Worm (Caenorhabditis elegans) whole organism, L2 larva: ENCODE results near the gene F59E12.8.

Source experiments
- C34F6.9 ChIP-seq: fragments of 150-350 bp; optimal IDR thresholded peaks from 2 replicates; lab custom pipeline; 2014; ENCODE audit warnings: missing biosample characterization, missing genetic modification characterization
- F13H6.1 ChIP-seq: sonication (generic microtip); optimal IDR thresholded peaks from 2 replicates; lab custom pipeline; 2016; ENCODE audit warnings: missing genetic modification characterization, missing compliant biosample characterization
- R02D3.7 ChIP-seq: fragments of 150-350 bp; optimal IDR thresholded peaks from 2 replicates; lab custom pipeline; 2014; ENCODE audit warnings: missing biosample characterization, missing genetic modification characterization
- Y55F3AM.14 ChIP-seq: fragments of 200-800 bp; sonication (Bioruptor generic); optimal IDR thresholded peaks from 2 replicates; lab custom pipeline; 2018; ENCODE audit warnings: mild to moderate bottlenecking, missing genetic modification characterization, missing compliant biosample characterization
- ZK546.5 ChIP-seq: sonication (generic microtip); optimal IDR thresholded peaks from 2 replicates; lab custom pipeline; 2017; ENCODE audit warnings: missing biosample characterization, missing genetic modification characterization
- alr-1 ChIP-seq: fragments of 150-350 bp; optimal IDR thresholded peaks from 2 replicates; lab custom pipeline; 2014; ENCODE audit warnings: missing biosample characterization, missing genetic modification characterization
- aly-2 ChIP-seq: fragments of 150-350 bp; optimal IDR thresholded peaks from 2 replicates; lab custom pipeline; 2014; ENCODE audit warnings: missing biosample characterization, missing genetic modification characterization
- ama-1 ChIP-seq: fragments of 150-350 bp; optimal IDR thresholded peaks from 2 replicates; lab custom pipeline; 2018; ENCODE audit warnings: inconsistent platforms
- blmp-1 ChIP-seq: sonication (generic microtip); optimal IDR thresholded peaks from 2 replicates; lab custom pipeline; 2017; ENCODE audit warnings: missing genetic modification characterization, mild to moderate bottlenecking, missing compliant biosample characterization, antibody characterized with exemption, moderate library complexity; ENCODE audit not compliant: insufficient read depth
- ceh-16 ChIP-seq: fragments of 150-350 bp; optimal IDR thresholded peaks from 2 replicates; lab custom pipeline; 2014; ENCODE audit warnings: missing biosample characterization, missing genetic modification characterization
- ceh-82 ChIP-seq: fragments of 150-350 bp; optimal IDR thresholded peaks from 2 replicates; lab custom pipeline; 2014; ENCODE audit warnings: missing biosample characterization, missing genetic modification characterization
- crh-2 ChIP-seq: sonication (generic microtip); optimal IDR thresholded peaks from 2 replicates; lab custom pipeline; 2017; ENCODE audit warnings: missing biosample characterization, missing genetic modification characterization
- dmd-4 ChIP-seq: sonication (generic microtip); optimal IDR thresholded peaks from 2 replicates; lab custom pipeline; 2017; ENCODE audit warnings: missing biosample characterization, missing genetic modification characterization
- egl-27 ChIP-seq: sonication (generic microtip); optimal IDR thresholded peaks from 3 replicates; lab custom pipeline; 2017; ENCODE audit warnings: missing biosample characterization, missing genetic modification reagents, missing genetic modification characterization
- elt-1 ChIP-seq: fragments of 150-350 bp; optimal IDR thresholded peaks from 2 replicates; lab custom pipeline; 2014; ENCODE audit warnings: missing biosample characterization, missing genetic modification characterization
- elt-3 ChIP-seq: sonication (generic microtip); optimal IDR thresholded peaks from 2 replicates; lab custom pipeline; 2017; ENCODE audit warnings: missing biosample characterization, missing genetic modification characterization
- fos-1 ChIP-seq: fragments of 150-350 bp; optimal IDR thresholded peaks from 2 replicates; lab custom pipeline; 2014; ENCODE audit warnings: missing biosample characterization, missing genetic modification characterization
- gmeb-1 ChIP-seq: fragments of 150-350 bp; optimal IDR thresholded peaks from 2 replicates; lab custom pipeline; 2014; ENCODE audit warnings: missing biosample characterization, missing genetic modification characterization
- lin-11 ChIP-seq: fragments of 150-350 bp; sonication (generic microtip); optimal IDR thresholded peaks from 2 replicates; lab custom pipeline; 2014; ENCODE audit warnings: missing biosample characterization, missing genetic modification characterization, inconsistent platforms, mixed read lengths
- lin-13 ChIP-seq: fragments of 150-350 bp; optimal IDR thresholded peaks from 2 replicates; lab custom pipeline; 2014; ENCODE audit warnings: missing biosample characterization, missing genetic modification reagents, missing genetic modification characterization
- lin-39 ChIP-seq: fragments of 150-350 bp; optimal IDR thresholded peaks from 2 replicates; lab custom pipeline; 2014; ENCODE audit warnings: missing biosample characterization, missing genetic modification reagents, missing genetic modification characterization
- lsy-2 ChIP-seq, 2 experiments: fragments of 150-350 bp in 1 of 2; sonication (generic microtip) in 1 of 2; optimal IDR thresholded peaks; 2 replicates each; lab custom pipeline; 2014 to 2017; ENCODE audit warnings: missing biosample characterization in 2 of 2, missing genetic modification characterization in 2 of 2
- mab-5 ChIP-seq: fragments of 150-350 bp; optimal IDR thresholded peaks from 2 replicates; lab custom pipeline; 2014; ENCODE audit warnings: missing biosample characterization, missing genetic modification characterization
- mbf-1 ChIP-seq: sonication (generic microtip); optimal IDR thresholded peaks from 2 replicates; lab custom pipeline; 2017; ENCODE audit warnings: missing biosample characterization, missing genetic modification characterization
- mdl-1 ChIP-seq, 2 experiments: fragments of 150-350 bp in 1 of 2; sonication (generic microtip) in 1 of 2; optimal IDR thresholded peaks; 2 replicates each; lab custom pipeline; 2017; ENCODE audit warnings: missing biosample characterization in 2 of 2, missing genetic modification characterization in 2 of 2
- nhr-10 ChIP-seq: sonication (generic microtip); optimal IDR thresholded peaks from 2 replicates; lab custom pipeline; 2017; ENCODE audit warnings: missing biosample characterization, missing genetic modification characterization
- nhr-11 ChIP-seq: fragments of 150-350 bp; optimal IDR thresholded peaks from 2 replicates; lab custom pipeline; 2014; ENCODE audit warnings: missing biosample characterization, missing genetic modification characterization
- nhr-12 ChIP-seq: fragments of 150-350 bp; optimal IDR thresholded peaks from 2 replicates; lab custom pipeline; 2014; ENCODE audit warnings: missing biosample characterization, missing genetic modification characterization
- nhr-129 ChIP-seq: fragments of 150-350 bp; optimal IDR thresholded peaks from 2 replicates; lab custom pipeline; 2014; ENCODE audit warnings: missing biosample characterization, missing genetic modification characterization
- nhr-21 ChIP-seq: fragments of 150-350 bp; optimal IDR thresholded peaks from 2 replicates; lab custom pipeline; 2014; ENCODE audit warnings: missing biosample characterization, missing genetic modification characterization
- nhr-23 ChIP-seq: fragments of 150-350 bp; optimal IDR thresholded peaks from 2 replicates; lab custom pipeline; 2014; ENCODE audit warnings: missing biosample characterization, missing genetic modification reagents, missing genetic modification characterization
- nhr-237 ChIP-seq: fragments of 150-350 bp; optimal IDR thresholded peaks from 2 replicates; lab custom pipeline; 2014; ENCODE audit warnings: missing biosample characterization, missing genetic modification characterization
- nhr-25 ChIP-seq: fragments of 150-350 bp; sonication (generic microtip); optimal IDR thresholded peaks from 3 replicates; lab custom pipeline; 2014; ENCODE audit warnings: missing biosample characterization, missing genetic modification characterization
- nhr-6 ChIP-seq: fragments of 150-350 bp; optimal IDR thresholded peaks from 2 replicates; lab custom pipeline; 2014; ENCODE audit warnings: missing biosample characterization, missing genetic modification characterization
- nhr-77 ChIP-seq: fragments of 150-350 bp; optimal IDR thresholded peaks from 2 replicates; lab custom pipeline; 2014; ENCODE audit warnings: missing biosample characterization, missing genetic modification characterization
- peb-1 ChIP-seq: fragments of 150-350 bp; optimal IDR thresholded peaks from 2 replicates; lab custom pipeline; 2014; ENCODE audit warnings: missing biosample characterization, missing genetic modification characterization
- sem-4 ChIP-seq: fragments of 150-350 bp; optimal IDR thresholded peaks from 2 replicates; lab custom pipeline; 2014; ENCODE audit warnings: missing biosample characterization, missing genetic modification reagents, missing genetic modification characterization
- skn-1 ChIP-seq: sonication (generic microtip); optimal IDR thresholded peaks from 2 replicates; lab custom pipeline; 2017; ENCODE audit warnings: missing biosample characterization, missing genetic modification characterization
- sma-3 ChIP-seq: sonication (generic microtip); optimal IDR thresholded peaks from 2 replicates; lab custom pipeline; 2016; ENCODE audit warnings: missing genetic modification reagents, missing genetic modification characterization, missing compliant biosample characterization
- sma-9 ChIP-seq, 2 experiments: fragments of 150-350 bp in 1 of 2; sonication (generic microtip) in 1 of 2; optimal IDR thresholded peaks; 2 replicates each; lab custom pipeline; 2014 to 2016; ENCODE audit warnings: missing genetic modification characterization in 2 of 2, mild to moderate bottlenecking in 1 of 2, missing biosample characterization in 1 of 2, missing compliant biosample characterization in 1 of 2, missing genetic modification reagents in 1 of 2, moderate library complexity in 1 of 2
- snpc-4 ChIP-seq: fragments of 150-350 bp; optimal IDR thresholded peaks from 2 replicates; lab custom pipeline; 2014; ENCODE audit warnings: missing biosample characterization, missing genetic modification characterization
- unc-39 ChIP-seq: fragments of 150-350 bp; optimal IDR thresholded peaks from 2 replicates; lab custom pipeline; 2014; ENCODE audit warnings: missing biosample characterization, missing genetic modification characterization
- unc-55 ChIP-seq: fragments of 150-350 bp; sonication (generic microtip); optimal IDR thresholded peaks from 3 replicates; lab custom pipeline; 2014; ENCODE audit warnings: missing biosample characterization, missing genetic modification reagents, missing genetic modification characterization
- unc-62 ChIP-seq: fragments of 150-350 bp; optimal IDR thresholded peaks from 2 replicates; lab custom pipeline; 2014; ENCODE audit warnings: missing biosample characterization, missing genetic modification reagents, missing genetic modification characterization
- zag-1 ChIP-seq: fragments of 150-350 bp; optimal IDR thresholded peaks from 2 replicates; lab custom pipeline; 2014; ENCODE audit warnings: missing biosample characterization, missing genetic modification characterization
- ztf-1 ChIP-seq: fragments of 200-800 bp; sonication (Bioruptor generic); conservative IDR thresholded peaks from 2 replicates; pipeline ENCODE4 v1.3.6; 2022; ENCODE audit warnings: missing genetic modification characterization, missing compliant biosample characterization
- ztf-11 ChIP-seq: sonication (generic microtip); optimal IDR thresholded peaks from 2 replicates; lab custom pipeline; 2017; ENCODE audit warnings: missing biosample characterization, missing genetic modification characterization
- ztf-4 ChIP-seq: fragments of 150-350 bp; optimal IDR thresholded peaks from 2 replicates; lab custom pipeline; 2014; ENCODE audit warnings: missing biosample characterization, missing genetic modification characterization

Gene F59E12.8

ce11 chrII:5596247-5596646 is 40.5 kb downstream of the F59E12.8 start, which contains the start of gene C17G10.1:
Gene C17G10.1, plus strand, starts transcription at chrII:5596547.
- no peak for TF ChIP-seq lin-11

- TF ChIP-seq fos-1 = peak; percentile 25
- no peak for TF ChIP-seq ceh-16 (tag; lab: Kevin White, UChicago)
- no peak for TF ChIP-seq ama-1 (lab: Kevin White, UChicago)
- no peak for TF ChIP-seq zag-1 (tag; lab: Kevin White, UChicago)
- no peak for TF ChIP-seq aly-2
- no peak for TF ChIP-seq ZK546.5 (tag; lab: Kevin White, UChicago)
- no peak for TF ChIP-seq egl-27 (tag; lab: Kevin White, UChicago)
- TF ChIP-seq nhr-6 (tag; lab: Kevin White, UChicago) = no peak
- peak; percentile 68 for TF ChIP-seq C34F6.9 (tag; lab: Kevin White, UChicago)
- no peak for TF ChIP-seq unc-39 (tag; lab: Kevin White, UChicago)
- TF ChIP-seq alr-1 = no peak
- TF ChIP-seq sma-3 (GFP tag; lab: Kevin White, UChicago) = peak; percentile 20
- TF ChIP-seq lsy-2 (tag; optimal IDR thresholded peaks at IDR 0.05; lab: Kevin White, UChicago) = peak in 1 of 2 experiments; percentile 66
- TF ChIP-seq lin-13 (GFP tag; lab: Kevin White, UChicago) = peak; percentile 27
- no peak for TF ChIP-seq lin-39
- TF ChIP-seq peb-1 = no peak
- TF ChIP-seq gmeb-1 (tag; lab: Kevin White, UChicago) = no peak
- TF ChIP-seq nhr-25 (tag; lab: Kevin White, UChicago) = peak; percentile 22
- no peak for TF ChIP-seq nhr-21 (tag; lab: Kevin White, UChicago)
- TF ChIP-seq skn-1 = no peak
- no peak for TF ChIP-seq mbf-1
- no peak for TF ChIP-seq R02D3.7
- TF ChIP-seq snpc-4 (tag; lab: Kevin White, UChicago) = no peak
- peak; percentile 28 for TF ChIP-seq crh-2
- no peak for TF ChIP-seq nhr-11 (tag; lab: Kevin White, UChicago)
- no peak for TF ChIP-seq sem-4 (tag; lab: Kevin White, UChicago)
- TF ChIP-seq Y55F3AM.14 (GFP tag; lab: Kevin White, UChicago) = no peak
- TF ChIP-seq unc-55 (GFP tag; lab: Kevin White, UChicago) = peak; percentile 76
- no peak for TF ChIP-seq nhr-12
- TF ChIP-seq nhr-129 (tag; lab: Kevin White, UChicago) = peak; percentile 27
- no peak for TF ChIP-seq nhr-237
- TF ChIP-seq F13H6.1 (tag; lab: Kevin White, UChicago) = peak; percentile 4
- no peak for TF ChIP-seq nhr-23 (tag; lab: Kevin White, UChicago)
- no peak for TF ChIP-seq elt-3 (tag; lab: Kevin White, UChicago)
- no peak for TF ChIP-seq ceh-82 (tag; lab: Kevin White, UChicago)
- no peak for TF ChIP-seq ztf-4
- TF ChIP-seq nhr-77 = no peak
- no peak for TF ChIP-seq mdl-1 (tag; optimal IDR thresholded peaks at IDR 0.05; lab: Kevin White, UChicago)
- no peak for TF ChIP-seq ztf-11 (tag; lab: Kevin White, UChicago)
- TF ChIP-seq dmd-4 (tag; lab: Kevin White, UChicago) = no peak
- no peak for TF ChIP-seq sma-9 (GFP tag; optimal IDR thresholded peaks at IDR 0.05; lab: Kevin White, UChicago)
- no peak for TF ChIP-seq sma-9 (tag; optimal IDR thresholded peaks at IDR 0.05; lab: Kevin White, UChicago)
- TF ChIP-seq mab-5 (tag; lab: Kevin White, UChicago) = no peak
- no peak for TF ChIP-seq elt-1 (tag; lab: Kevin White, UChicago)
- TF ChIP-seq blmp-1 (tag; lab: Kevin White, UChicago) = no peak
- no peak for TF ChIP-seq ztf-1
- no peak for TF ChIP-seq nhr-10 (tag; lab: Kevin White, UChicago)
- TF ChIP-seq unc-62 (GFP tag; lab: Kevin White, UChicago) = no peak
- TF ChIP-seq lin-11 = no peak
- TF ChIP-seq, all 48 proteins: peak for 10
Observed at ce11 chrII:5594210-5594764, 42.4 kb downstream of the F59E12.8 start, which contains the start of gene ttc-4. Gene ttc-4, plus strand, starts transcription at chrII:5594714.
